Fruit fly (Drosophila melanogaster): ENCODE data around the gene gish.

The gish gene

dm6 chr3R:16285612-16286188 is 13.4 kb downstream of the gish start (continued):
- no peak for TF ChIP-seq Eip75B (GFP tag; optimal IDR thresholded peaks at IDR 0.05)
- no peak for TF ChIP-seq CG31627 (GFP tag; optimal IDR thresholded peaks at IDR 0.05)
- TF ChIP-seq CG11294 (GFP tag; IDR thresholded peaks at IDR 0.05): no peak
- no peak for TF ChIP-seq CG6792 (GFP tag; optimal IDR thresholded peaks at IDR 0.05)
- no peak for TF ChIP-seq Hr38 (GFP tag; optimal IDR thresholded peaks at IDR 0.05)
- TF ChIP-seq spab (GFP tag; optimal IDR thresholded peaks at IDR 0.05): no peak
- no peak for TF ChIP-seq topi (GFP tag; optimal IDR thresholded peaks at IDR 0.05)
- no peak for TF ChIP-seq lz (GFP tag; optimal IDR thresholded peaks at IDR 0.05)
- peak; percentile 48 for TF ChIP-seq Eip78C (GFP tag)
- no peak for TF ChIP-seq CG7368 (GFP tag; optimal IDR thresholded peaks at IDR 0.05)

- peak; percentile 8 for TF ChIP-seq spab (GFP tag; optimal IDR thresholded peaks at IDR 0.05)
- peak; percentile 50 for TF ChIP-seq CG6808 (GFP tag; optimal IDR thresholded peaks at IDR 0.05)
- TF ChIP-seq cyc (GFP tag; optimal IDR thresholded peaks at IDR 0.05): no peak
- no peak for TF ChIP-seq Hr39 (GFP tag; optimal IDR thresholded peaks at IDR 0.05)
- TF ChIP-seq CG31627 (GFP tag; optimal IDR thresholded peaks at IDR 0.05): no peak
- TF ChIP-seq dsx (GFP tag; optimal IDR thresholded peaks at IDR 0.05; ENCODE audit: poor library complexity, severe bottlenecking): peak; percentile 38
- peak; percentile 20 for TF ChIP-seq Sox102F (GFP tag; optimal IDR thresholded peaks at IDR 0.05)
- TF ChIP-seq Ets21C (GFP tag; optimal IDR thresholded peaks at IDR 0.05): no peak
- peak; percentile 7 to 26 for TF ChIP-seq ss (GFP tag; optimal IDR thresholded peaks at IDR 0.05)
- TF ChIP-seq CG8119 (GFP tag; IDR thresholded peaks at IDR 0.05): 0 out of 3 replicates have a peak, but pooled peaks have one; percentile 26
- no peak for TF ChIP-seq CG10631 (GFP tag; optimal IDR thresholded peaks at IDR 0.05)
- no peak for TF ChIP-seq CG11762 (GFP tag; optimal IDR thresholded peaks at IDR 0.05; ENCODE audit: insufficient read depth)
- TF ChIP-seq CG9139 (GFP tag; optimal IDR thresholded peaks at IDR 0.05): peak; percentile 60
- 0 out of 2 replicates have a peak, but pooled peaks have one; percentile 8 for TF ChIP-seq CG15336 (GFP tag; IDR thresholded peaks at IDR 0.05)
- peak; percentile 11 for TF ChIP-seq CG6854 (GFP tag; optimal IDR thresholded peaks at IDR 0.05)
- TF ChIP-seq CG11294 (GFP tag; IDR thresholded peaks at IDR 0.05): no peak
Observed at dm6 chr3R:16287171-16287570, 14.9 kb downstream of the gish start.

dm6 chr3R:16287850-16288249 is 15.6 kb downstream of the gish start:
- peak; percentile 14 for TF ChIP-seq Eip78C (GFP tag)
- 0 out of 3 replicates have a peak, but pooled peaks have one; percentile 18 for TF ChIP-seq CG8119 (GFP tag; IDR thresholded peaks at IDR 0.05)
- TF ChIP-seq fd85E (GFP tag; optimal IDR thresholded peaks at IDR 0.05): no peak

- TF ChIP-seq salr (GFP tag; optimal IDR thresholded peaks at IDR 0.05) (no peak), CG10669 (GFP tag; optimal IDR thresholded peaks at IDR 0.05) (peak; percentile 12), svp (GFP tag) (no peak), Eip78C (GFP tag) (peak; percentile 38), Sox14 (GFP tag; optimal IDR thresholded peaks at IDR 0.05) (peak; percentile 56), dsx (GFP tag; optimal IDR thresholded peaks at IDR 0.05; ENCODE audit: poor library complexity, severe bottlenecking) (peak; percentile 64), CG32006 (GFP tag; optimal IDR thresholded peaks at IDR 0.05) (no peak), ss (GFP tag; optimal IDR thresholded peaks at IDR 0.05) (peak in 1 of 2 experiments; percentile 26), CG6854 (GFP tag; optimal IDR thresholded peaks at IDR 0.05) (no peak)
Observed at dm6 chr3R:16288714-16289291, 16.6 kb downstream of the gish start.

- no peak for TF ChIP-seq Ets21C (GFP tag; optimal IDR thresholded peaks at IDR 0.05)
- TF ChIP-seq CG8319 (GFP tag; optimal IDR thresholded peaks at IDR 0.05): no peak
- peak; percentile 81 for TF ChIP-seq Sox14 (GFP tag; optimal IDR thresholded peaks at IDR 0.05)
- TF ChIP-seq svp (GFP tag): no peak
- TF ChIP-seq lz (GFP tag; optimal IDR thresholded peaks at IDR 0.05): no peak
- TF ChIP-seq vri (GFP tag; optimal IDR thresholded peaks at IDR 0.05): peak; percentile 2
- TF ChIP-seq Eip78C (GFP tag): peak; percentile 51
- no peak for TF ChIP-seq CG6276 (GFP tag; optimal IDR thresholded peaks at IDR 0.05)
- no peak for TF ChIP-seq CG6808 (GFP tag; optimal IDR thresholded peaks at IDR 0.05)
Observed at dm6 chr3R:16290242-16290824, 18.1 kb downstream of the gish start.
